Fruit fly (Drosophila melanogaster): ENCODE data around the gene Kif19A.

The Kif19A gene

DNA sequence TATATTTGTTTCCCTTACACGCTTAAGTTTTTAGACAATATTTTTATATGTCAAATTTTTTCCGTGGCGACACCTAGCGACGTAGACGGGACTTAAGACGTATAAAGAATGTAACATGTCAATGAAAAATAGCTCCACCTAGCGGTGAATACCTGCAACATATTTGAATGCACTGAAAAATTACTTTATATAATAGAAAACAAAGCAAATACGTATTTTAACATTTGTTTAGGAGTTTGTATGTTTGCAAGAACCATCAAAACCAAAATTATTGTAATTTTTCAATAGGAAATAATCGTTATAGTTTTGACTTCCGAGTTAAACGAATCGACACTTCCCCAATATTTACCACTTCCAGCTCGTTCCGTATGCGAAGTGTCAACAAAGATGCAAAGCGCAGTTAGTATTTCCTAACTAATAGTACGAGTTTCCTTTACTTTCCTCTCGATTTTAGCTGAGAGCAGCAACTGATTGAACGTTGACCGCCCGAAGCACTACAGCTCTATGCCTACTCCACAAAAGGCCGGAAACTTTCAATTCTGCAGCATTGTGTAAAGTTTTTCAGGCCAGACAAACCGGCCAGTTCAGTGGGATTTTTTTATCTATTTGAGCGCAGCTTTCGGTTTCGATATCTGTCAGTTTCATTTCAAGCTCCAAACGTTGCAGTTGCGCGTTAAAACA lies 29.2 kb downstream of the Kif19A start, which contains the start of gene Npc2b (continued):
- TF ChIP-seq so (GFP tag; IDR thresholded peaks at IDR 0.05) (no peak), gsb-n (tag; optimal IDR thresholded peaks at IDR 0.05) (no peak), Max (GFP tag; optimal IDR thresholded peaks at IDR 0.05) (peak; percentile 69), CG10462 (GFP tag; optimal IDR thresholded peaks at IDR 0.05) (no peak), Nf-YA (GFP tag; IDR thresholded peaks at IDR 0.05) (no peak), aop (GFP tag; IDR thresholded peaks at IDR 0.05) (no peak), CG14965 (GFP tag; optimal IDR thresholded peaks at IDR 0.05; ENCODE audit: borderline replicate concordance) (no peak), HLH54F (GFP tag; optimal IDR thresholded peaks at IDR 0.05) (peak; percentile 58), NK7.1 (GFP tag; optimal IDR thresholded peaks at IDR 0.05) (peak; percentile 32), CG18764 (GFP tag; optimal IDR thresholded peaks at IDR 0.05) (peak; percentile 17), CG1603 (tag; optimal IDR thresholded peaks at IDR 0.05) (peak; percentile 55), CG14667 (GFP tag; IDR thresholded peaks at IDR 0.05) (peak; percentile 26; the same call in 1 of the 2 replicates), kay (GFP tag; optimal IDR thresholded peaks at IDR 0.05) (peak; percentile 5), usp (GFP tag; optimal IDR thresholded peaks at IDR 0.05) (no peak), CTCF (GFP tag; optimal IDR thresholded peaks at IDR 0.05) (peak; percentile 99), Sox100B (GFP tag; optimal IDR thresholded peaks at IDR 0.05) (peak; percentile 36), CG6175 (GFP tag; IDR thresholded peaks at IDR 0.05) (no peak), grn (GFP tag; optimal IDR thresholded peaks at IDR 0.05) (no peak), CG14014 (GFP tag; IDR thresholded peaks at IDR 0.05) (peak; percentile 48; the same call in 1 of the 2 replicates), CG17361 (GFP tag; IDR thresholded peaks at IDR 0.05) (peak; percentile 36; the same call in 1 of the 3 replicates), CG10147 (GFP tag; optimal IDR thresholded peaks at IDR 0.05) (no peak), CG10209 (GFP tag; optimal IDR thresholded peaks at IDR 0.05) (peak; percentile 49), pfk (GFP tag; optimal IDR thresholded peaks at IDR 0.05) (no peak), ac (GFP tag; optimal IDR thresholded peaks at IDR 0.05) (no peak), prd (optimal IDR thresholded peaks at IDR 0.05) (no peak), prd (GFP tag; IDR thresholded peaks at IDR 0.05) (peak; percentile 40; the same call in 1 of the 3 replicates), Xrp1 (GFP tag; IDR thresholded peaks at IDR 0.05) (peak; percentile 52), Pdp1 (GFP tag; optimal IDR thresholded peaks at IDR 0.05) (peak; percentile 54 to 86), CG6791 (GFP tag; IDR thresholded peaks at IDR 0.05; ENCODE audit: partially characterized antibody) (peak; percentile 53; the same call in 1 of the 3 replicates), repo (GFP tag; optimal IDR thresholded peaks at IDR 0.05) (no peak), az2 (GFP tag; optimal IDR thresholded peaks at IDR 0.05) (peak; percentile 64), tup (GFP tag; optimal IDR thresholded peaks at IDR 0.05) (no peak), crp (GFP tag; optimal IDR thresholded peaks at IDR 0.05) (no peak), Dref (GFP tag; IDR thresholded peaks at IDR 0.05) (no peak), CG12236 (GFP tag; optimal IDR thresholded peaks at IDR 0.05) (peak; percentile 9), H2.0 (GFP tag; IDR thresholded peaks at IDR 0.05) (peak; percentile 61), unc-4 (GFP tag; IDR thresholded peaks at IDR 0.05; ENCODE audit: partially characterized antibody) (no peak), sr (GFP tag; IDR thresholded peaks at IDR 0.05) (no peak), CG17612 (GFP tag; IDR thresholded peaks at IDR 0.05) (no peak), Stat92E (GFP tag; optimal IDR thresholded peaks at IDR 0.05) (peak in 1 of 3 experiments; percentile 3), emc (GFP tag; optimal IDR thresholded peaks at IDR 0.05) (no peak), CG8924 (tag; optimal IDR thresholded peaks at IDR 0.05) (peak; percentile 19), gfzf (GFP tag; optimal IDR thresholded peaks at IDR 0.05) (no peak), Nf-YC (tag; optimal IDR thresholded peaks at IDR 0.05) (no peak), sug (tag; optimal IDR thresholded peaks at IDR 0.05) (peak; percentile 61)
